Worm (Caenorhabditis elegans) whole organism, L1 larva: Measurements from ENCODE around the gene B0250.18.

Experiments
- C34B4.2 ChIP-seq: sonication (generic microtip); optimal IDR thresholded peaks from 2 replicates; lab custom pipeline; 2017; ENCODE audit warnings: mild to moderate bottlenecking, missing genetic modification characterization, missing compliant biosample characterization
- F16B12.6 ChIP-seq: fragments of 150-350 bp; optimal IDR thresholded peaks from 2 replicates; lab custom pipeline; 2014; ENCODE audit warnings: missing biosample characterization, missing genetic modification characterization
- Y116A8C.19 ChIP-seq: sonication (generic microtip); optimal IDR thresholded peaks from 2 replicates; lab custom pipeline; 2016; ENCODE audit warnings: missing compliant biosample characterization, missing genetic modification characterization, borderline replicate concordance
- aly-2 ChIP-seq: fragments of 150-350 bp; optimal IDR thresholded peaks from 2 replicates; lab custom pipeline; 2014; ENCODE audit warnings: missing biosample characterization, missing genetic modification characterization
- ama-1 ChIP-seq: fragments of 150-350 bp; optimal IDR thresholded peaks from 2 replicates; lab custom pipeline; 2014
- blmp-1 ChIP-seq: fragments of 150-350 bp; optimal IDR thresholded peaks from 2 replicates; lab custom pipeline; 2014; ENCODE audit warnings: missing biosample characterization, missing genetic modification characterization
- ceh-82 ChIP-seq, 3 experiments: fragments of 150-350 bp in 1 of 3; sonication (generic microtip) in 2 of 3; optimal IDR thresholded peaks; 2 replicates each; lab custom pipeline; 2014 to 2017; ENCODE audit warnings: missing biosample characterization in 3 of 3, missing genetic modification characterization in 3 of 3
- ceh-90 ChIP-seq: sonication (generic microtip); optimal IDR thresholded peaks from 2 replicates; lab custom pipeline; 2016; ENCODE audit warnings: missing genetic modification characterization, missing compliant biosample characterization
- dpl-1 ChIP-seq, 3 experiments: fragments of 150-350 bp in 2 of 3; sonication (generic microtip) in 1 of 3; optimal IDR thresholded peaks; 2 replicates each; lab custom pipeline; 2014 to 2017; ENCODE audit warnings: missing biosample characterization in 3 of 3, missing genetic modification characterization in 3 of 3, missing genetic modification reagents in 3 of 3
- efl-1 ChIP-seq, 4 experiments: fragments of 150-350 bp; optimal IDR thresholded peaks in 3 of 4; peaks in 1 of 4; 1 replicate in 1 of 4; 2 replicates in 3 of 4; lab custom pipeline; 2014; ENCODE audit warnings: missing biosample characterization in 2 of 4, missing genetic modification characterization in 2 of 4, missing genetic modification reagents in 2 of 4
- elt-2 ChIP-seq: sonication (generic microtip); optimal IDR thresholded peaks from 2 replicates; lab custom pipeline; 2016; ENCODE audit warnings: missing genetic modification characterization, mild to moderate bottlenecking, inconsistent platforms, missing compliant biosample characterization, missing genetic modification reagents
- elt-3 ChIP-seq, 6 experiments: fragments of 150-350 bp in 1 of 6; sonication (generic microtip); optimal IDR thresholded peaks; 2 replicates each; lab custom pipeline; 2017 to 2018; ENCODE audit warnings: missing biosample characterization in 6 of 6, missing genetic modification characterization in 6 of 6, inconsistent platforms in 1 of 6
- fkh-10 ChIP-seq: sonication (generic microtip); optimal IDR thresholded peaks from 2 replicates; lab custom pipeline; 2017; ENCODE audit warnings: missing biosample characterization, missing genetic modification reagents, missing genetic modification characterization
- fkh-8 ChIP-seq: sonication (generic microtip); optimal IDR thresholded peaks from 2 replicates; lab custom pipeline; 2016; ENCODE audit warnings: mild to moderate bottlenecking, missing genetic modification characterization, missing compliant biosample characterization
- fos-1 ChIP-seq: fragments of 150-350 bp; optimal IDR thresholded peaks from 2 replicates; lab custom pipeline; 2014; ENCODE audit warnings: missing biosample characterization, missing genetic modification characterization
- grh-1 ChIP-seq: fragments of 200-800 bp; sonication (Bioruptor generic); IDR thresholded peaks from 2 replicates; pipeline ENCODE4 v1.3.6; 2022; ENCODE audit warnings: missing genetic modification reagents, missing genetic modification characterization, missing compliant biosample characterization
- hlh-4 ChIP-seq: sonication (generic microtip); optimal IDR thresholded peaks from 2 replicates; lab custom pipeline; 2016; ENCODE audit warnings: mild to moderate bottlenecking, missing genetic modification characterization, missing compliant biosample characterization
- hpl-2 ChIP-seq: fragments of 150-350 bp; optimal IDR thresholded peaks from 2 replicates; lab custom pipeline; 2014; ENCODE audit warnings: missing biosample characterization, missing genetic modification reagents, missing genetic modification characterization
- isw-1 ChIP-seq: fragments of 200-800 bp; sonication (Bioruptor generic); IDR thresholded peaks from 2 replicates; pipeline ENCODE4 v1.3.6; 2022; ENCODE audit warnings: missing genetic modification characterization, missing compliant biosample characterization
- jun-1 ChIP-seq: fragments of 150-350 bp; optimal IDR thresholded peaks from 2 replicates; lab custom pipeline; 2014; ENCODE audit warnings: missing biosample characterization, missing genetic modification reagents, missing genetic modification characterization
- lin-14 ChIP-seq: fragments of 200-800 bp; sonication (Bioruptor generic); optimal IDR thresholded peaks from 2 replicates; lab custom pipeline; 2018; ENCODE audit warnings: mild to moderate bottlenecking, missing genetic modification characterization, moderate library complexity, missing compliant biosample characterization
- lin-15B ChIP-seq: fragments of 150-350 bp; sonication (generic microtip); optimal IDR thresholded peaks from 3 replicates; lab custom pipeline; 2014; ENCODE audit warnings: missing biosample characterization, missing genetic modification characterization
- lin-35 ChIP-seq, 2 experiments: fragments of 150-350 bp; optimal IDR thresholded peaks; 2 replicates each; lab custom pipeline; 2014; ENCODE audit warnings: missing biosample characterization in 2 of 2, missing genetic modification characterization in 2 of 2, missing genetic modification reagents in 2 of 2
- lin-39 ChIP-seq: fragments of 150-350 bp; optimal IDR thresholded peaks from 2 replicates; lab custom pipeline; 2014; ENCODE audit warnings: missing biosample characterization, missing genetic modification reagents, missing genetic modification characterization
- lsy-2 ChIP-seq, 2 experiments: fragments of 150-350 bp; optimal IDR thresholded peaks; 2 replicates each; lab custom pipeline; 2014; ENCODE audit warnings: missing biosample characterization in 2 of 2, missing genetic modification characterization in 2 of 2
- mef-2 ChIP-seq: fragments of 150-350 bp; optimal IDR thresholded peaks from 2 replicates; lab custom pipeline; 2014; ENCODE audit warnings: missing biosample characterization, missing genetic modification characterization
- mep-1 ChIP-seq: fragments of 150-350 bp; optimal IDR thresholded peaks from 2 replicates; lab custom pipeline; 2014; ENCODE audit warnings: missing biosample characterization, missing genetic modification characterization
- nhr-12 ChIP-seq: sonication (generic microtip); optimal IDR thresholded peaks from 2 replicates; lab custom pipeline; 2017; ENCODE audit warnings: missing biosample characterization, missing genetic modification characterization
- nhr-19 ChIP-seq: fragments of 200-800 bp; sonication (Bioruptor generic); conservative IDR thresholded peaks from 2 replicates; pipeline ENCODE4 v1.3.6; 2022; ENCODE audit warnings: missing genetic modification characterization, missing compliant biosample characterization
- nhr-20 ChIP-seq: sonication (generic microtip); optimal IDR thresholded peaks from 2 replicates; lab custom pipeline; 2016; ENCODE audit warnings: mild to moderate bottlenecking, missing genetic modification characterization, missing compliant biosample characterization
- nhr-237 ChIP-seq: fragments of 150-350 bp; optimal IDR thresholded peaks from 2 replicates; lab custom pipeline; 2014; ENCODE audit warnings: missing biosample characterization, missing genetic modification characterization
- nhr-47 ChIP-seq: sonication (generic microtip); optimal IDR thresholded peaks from 2 replicates; lab custom pipeline; 2016; ENCODE audit warnings: mild to moderate bottlenecking, missing genetic modification characterization, moderate library complexity, missing compliant biosample characterization
- nhr-71 ChIP-seq: sonication (generic microtip); optimal IDR thresholded peaks from 2 replicates; lab custom pipeline; 2016; ENCODE audit warnings: mild to moderate bottlenecking, missing genetic modification characterization, moderate library complexity, missing compliant biosample characterization
- nhr-85 ChIP-seq: sonication (generic microtip); peaks from one replicate; lab custom pipeline; 2016; ENCODE audit warnings: missing genetic modification characterization, inconsistent platforms, missing compliant biosample characterization
- pag-3 ChIP-seq: sonication (generic microtip); optimal IDR thresholded peaks from 2 replicates; lab custom pipeline; 2017; ENCODE audit warnings: missing genetic modification characterization, mild to moderate bottlenecking, missing compliant biosample characterization, antibody characterized with exemption, borderline replicate concordance; ENCODE audit not compliant: insufficient read depth
- pax-3 ChIP-seq: fragments of 200-800 bp; sonication (Bioruptor generic); optimal IDR thresholded peaks from 2 replicates; lab custom pipeline; 2018; ENCODE audit warnings: mild to moderate bottlenecking, missing genetic modification characterization, moderate library complexity, missing compliant biosample characterization
- pqm-1 ChIP-seq: sonication (generic microtip); optimal IDR thresholded peaks from 3 replicates; lab custom pipeline; 2017; ENCODE audit warnings: missing biosample characterization, missing genetic modification characterization
- rnt-1 ChIP-seq: sonication (generic microtip); optimal IDR thresholded peaks from 2 replicates; lab custom pipeline; 2016; ENCODE audit warnings: mild to moderate bottlenecking, missing genetic modification characterization, moderate library complexity, missing compliant biosample characterization
- skn-1 ChIP-seq: fragments of 150-350 bp; optimal IDR thresholded peaks from 2 replicates; lab custom pipeline; 2014; ENCODE audit warnings: missing biosample characterization, missing genetic modification characterization
- snu-23 ChIP-seq: sonication (generic microtip); optimal IDR thresholded peaks from 2 replicates; lab custom pipeline; 2016; ENCODE audit warnings: missing genetic modification characterization, missing compliant biosample characterization
- sptf-1 ChIP-seq: fragments of 150-350 bp; optimal IDR thresholded peaks from 2 replicates; lab custom pipeline; 2014; ENCODE audit warnings: missing biosample characterization, missing genetic modification characterization
- swsn-7 ChIP-seq: sonication (generic microtip); optimal IDR thresholded peaks from 2 replicates; lab custom pipeline; 2016; ENCODE audit warnings: missing genetic modification characterization, missing compliant biosample characterization
- tbx-2 ChIP-seq: sonication (generic microtip); optimal IDR thresholded peaks from 2 replicates; lab custom pipeline; 2016; ENCODE audit warnings: missing genetic modification characterization, missing compliant biosample characterization
- unc-30 ChIP-seq: sonication (generic microtip); optimal IDR thresholded peaks from 2 replicates; lab custom pipeline; 2017; ENCODE audit warnings: missing biosample characterization, missing genetic modification characterization
- unc-86 ChIP-seq: sonication (generic microtip); optimal IDR thresholded peaks from 2 replicates; lab custom pipeline; 2016; ENCODE audit warnings: missing genetic modification characterization, missing compliant biosample characterization
- xbp-1 ChIP-seq: sonication (generic microtip); optimal IDR thresholded peaks from 2 replicates; lab custom pipeline; 2016; ENCODE audit warnings: missing genetic modification characterization, missing compliant biosample characterization
- zag-1 ChIP-seq: fragments of 150-350 bp; optimal IDR thresholded peaks from 2 replicates; lab custom pipeline; 2014; ENCODE audit warnings: missing biosample characterization, missing genetic modification characterization
- zip-4 ChIP-seq: fragments of 200-800 bp; sonication (Bioruptor generic); optimal IDR thresholded peaks from 2 replicates; lab custom pipeline; 2018; ENCODE audit warnings: mild to moderate bottlenecking, missing genetic modification characterization, moderate library complexity, missing compliant biosample characterization
- ztf-4 ChIP-seq: fragments of 150-350 bp; optimal IDR thresholded peaks from 2 replicates; lab custom pipeline; 2014; ENCODE audit warnings: missing biosample characterization, missing genetic modification characterization

The B0250.18 gene

ce11 chrV:20479013-20479739 is 18.5 kb upstream of the B0250.18 start, which contains the start of the genes calf-1 and rpl-2 (continued):
- TF ChIP-seq nhr-19 (peak; percentile 43), grh-1 (no peak), nhr-237 (peak; percentile 9), F16B12.6 (tag; lab: Kevin White, UChicago) (peak; percentile 57), aly-2 (no peak), ceh-82 (tag; optimal IDR thresholded peaks at IDR 0.05; lab: Kevin White, UChicago) (peak; percentile 24 to 61 (median 59)), efl-1 (optimal IDR thresholded peaks at IDR 0.05; lab: Kevin White, UChicago) (peak; percentile 69 to 70), efl-1 (GFP tag; optimal IDR thresholded peaks at IDR 0.05 in 1 of 2; lab: Kevin White, UChicago) (peak; percentile 63 to 94), fkh-8 (tag; lab: Kevin White, UChicago) (peak; percentile 59), fos-1 (tag; lab: Kevin White, UChicago) (no peak), sptf-1 (tag; lab: Kevin White, UChicago) (no peak), pqm-1 (tag; lab: Kevin White, UChicago) (no peak), pag-3 (no peak), blmp-1 (tag; lab: Kevin White, UChicago) (peak; percentile 60), unc-86 (tag; lab: Kevin White, UChicago) (no peak), ztf-4 (tag; lab: Kevin White, UChicago) (no peak), hpl-2 (GFP tag; lab: Kevin White, UChicago) (no peak), lin-39 (tag; lab: Kevin White, UChicago) (no peak), nhr-85 (peak; percentile 80), unc-30 (no peak), mep-1 (tag; lab: Kevin White, UChicago) (peak; percentile 79), ceh-90 (tag; lab: Kevin White, UChicago) (no peak), zag-1 (no peak), rnt-1 (tag; lab: Kevin White, UChicago) (peak; percentile 62), nhr-12 (tag; lab: Kevin White, UChicago) (no peak), tbx-2 (tag; lab: Kevin White, UChicago) (peak; percentile 68), jun-1 (tag; lab: Kevin White, UChicago) (no peak), isw-1 (GFP tag; lab: Robert Waterston, UW) (peak; percentile 51), elt-2 (no peak), skn-1 (tag; lab: Kevin White, UChicago) (peak; percentile 65), lin-15B (tag; lab: Kevin White, UChicago) (no peak), swsn-7 (tag; lab: Kevin White, UChicago) (peak; percentile 53), ama-1 (lab: Kevin White, UChicago) (no peak), mef-2 (tag; lab: Kevin White, UChicago) (no peak), lin-35 (GFP tag; optimal IDR thresholded peaks at IDR 0.05; lab: Kevin White, UChicago) (peak; percentile 62 to 84), fkh-10 (GFP tag; lab: Kevin White, UChicago) (no peak), nhr-20 (peak; percentile 51), nhr-47 (tag; lab: Kevin White, UChicago) (peak; percentile 69), pax-3 (tag; lab: Kevin White, UChicago) (no peak), nhr-71 (tag; lab: Kevin White, UChicago) (peak; percentile 78)

ce11 chrV:20476981-20477380 is 16.3 kb upstream of the B0250.18 start:
- TF ChIP-seq ceh-82 (tag; optimal IDR thresholded peaks at IDR 0.05; lab: Kevin White, UChicago) (peak; percentile 3 to 7 (median 5)), dpl-1 (GFP tag; optimal IDR thresholded peaks at IDR 0.05; lab: Kevin White, UChicago) (peak in 2 of 3 experiments; percentile 39 to 44), snu-23 (GFP tag; lab: Kevin White, UChicago) (peak; percentile 38), lin-35 (GFP tag; optimal IDR thresholded peaks at IDR 0.05; lab: Kevin White, UChicago) (peak; percentile 12 to 17), ztf-4 (tag; lab: Kevin White, UChicago) (no peak), zip-4 (GFP tag; lab: Kevin White, UChicago) (no peak), rnt-1 (tag; lab: Kevin White, UChicago) (peak; percentile 21), elt-3 (tag; optimal IDR thresholded peaks at IDR 0.05; lab: Kevin White, UChicago) (peak in 1 of 6 experiments; percentile 41), Y116A8C.19 (tag; lab: Kevin White, UChicago) (no peak), isw-1 (GFP tag; lab: Robert Waterston, UW) (peak; percentile 17), lsy-2 (tag; optimal IDR thresholded peaks at IDR 0.05; lab: Kevin White, UChicago) (peak; percentile 42 to 51), lin-14 (GFP tag; lab: Kevin White, UChicago) (no peak), pax-3 (tag; lab: Kevin White, UChicago) (no peak), hlh-4 (tag; lab: Kevin White, UChicago) (no peak), xbp-1 (peak; percentile 23), efl-1 (optimal IDR thresholded peaks at IDR 0.05; lab: Kevin White, UChicago) (peak; percentile 23 to 51), efl-1 (GFP tag; optimal IDR thresholded peaks at IDR 0.05 in 1 of 2; lab: Kevin White, UChicago) (peak; percentile 34 to 92), fos-1 (tag; lab: Kevin White, UChicago) (no peak), C34B4.2 (tag; lab: Kevin White, UChicago) (no peak), pag-3 (no peak), F16B12.6 (tag; lab: Kevin White, UChicago) (peak; percentile 84)
